Worm (Caenorhabditis elegans): Measurements from ENCODE around the gene flp-1.
A peak's percentile ranks its signal among the peaks of the same experiment; 100 is the strongest.

Gene flp-1

DNA sequence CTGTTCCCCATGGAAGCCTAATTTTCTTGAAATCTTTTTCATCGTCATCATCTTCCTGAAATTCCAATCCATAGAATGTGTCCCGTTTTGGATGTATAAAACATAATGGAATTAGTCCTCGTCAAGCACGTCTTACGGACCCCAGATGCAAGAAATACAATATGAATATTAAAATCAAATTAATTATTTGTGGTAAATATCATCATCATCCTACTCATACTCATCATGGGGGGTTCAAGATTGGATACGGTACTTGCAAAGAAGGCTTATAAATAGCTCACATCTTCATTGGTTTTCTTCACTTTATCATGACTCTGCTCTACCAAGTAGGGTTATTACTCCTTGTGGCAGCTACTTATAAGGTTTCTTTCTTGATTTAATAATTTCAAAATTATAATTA, at the start of gene flp-1:
Gene flp-1, plus strand, starts transcription at position 301 of the 400 bp plus-strand sequence.
- TF ChIP-seq F49E8.2 (tag; optimal IDR thresholded peaks at IDR 0.05; ENCODE audit: insufficient read depth) (no peak), ceh-91 (GFP tag; IDR thresholded peaks at IDR 0.05) (no peak), rpc-1 (optimal IDR thresholded peaks at IDR 0.05) (no peak), rpc-1 (tag; optimal IDR thresholded peaks at IDR 0.05) (no peak), madf-8 (GFP tag; conservative IDR thresholded peaks at IDR 0.05) (no peak)

DNA sequence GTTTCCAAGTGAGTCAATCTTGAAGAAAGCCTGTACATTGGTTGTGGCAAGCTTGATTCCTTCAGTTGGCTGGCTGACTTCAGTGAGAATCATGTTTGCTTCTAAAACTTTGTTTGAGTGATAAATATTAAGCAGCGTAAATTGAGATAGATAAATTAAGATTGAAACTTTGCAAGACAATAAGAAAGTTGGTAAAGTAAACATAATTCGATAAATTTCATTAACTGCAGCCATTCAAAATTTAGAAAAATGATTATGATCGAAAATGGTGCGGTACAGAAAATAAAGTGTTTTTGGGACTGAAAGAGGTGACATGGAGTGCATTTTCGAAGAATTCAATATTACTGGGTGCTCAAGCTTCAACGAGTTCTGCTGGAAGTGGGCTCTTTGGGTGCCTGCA, 49.0 kb upstream of the flp-1 start, which contains the start of gene icln-1:
Gene icln-1, minus strand, starts transcription at position 101 of the 400 bp plus-strand sequence.
- TF ChIP-seq attf-6 (GFP tag; IDR thresholded peaks at IDR 0.05) (0 out of 2 replicates have a peak, but pooled peaks have one; percentile 35), xnd-1 (tag; optimal IDR thresholded peaks at IDR 0.05) (no peak), madf-6 (GFP tag; IDR thresholded peaks at IDR 0.05) (peak; percentile 44; the same call in 1 of the 2 replicates)

DNA sequence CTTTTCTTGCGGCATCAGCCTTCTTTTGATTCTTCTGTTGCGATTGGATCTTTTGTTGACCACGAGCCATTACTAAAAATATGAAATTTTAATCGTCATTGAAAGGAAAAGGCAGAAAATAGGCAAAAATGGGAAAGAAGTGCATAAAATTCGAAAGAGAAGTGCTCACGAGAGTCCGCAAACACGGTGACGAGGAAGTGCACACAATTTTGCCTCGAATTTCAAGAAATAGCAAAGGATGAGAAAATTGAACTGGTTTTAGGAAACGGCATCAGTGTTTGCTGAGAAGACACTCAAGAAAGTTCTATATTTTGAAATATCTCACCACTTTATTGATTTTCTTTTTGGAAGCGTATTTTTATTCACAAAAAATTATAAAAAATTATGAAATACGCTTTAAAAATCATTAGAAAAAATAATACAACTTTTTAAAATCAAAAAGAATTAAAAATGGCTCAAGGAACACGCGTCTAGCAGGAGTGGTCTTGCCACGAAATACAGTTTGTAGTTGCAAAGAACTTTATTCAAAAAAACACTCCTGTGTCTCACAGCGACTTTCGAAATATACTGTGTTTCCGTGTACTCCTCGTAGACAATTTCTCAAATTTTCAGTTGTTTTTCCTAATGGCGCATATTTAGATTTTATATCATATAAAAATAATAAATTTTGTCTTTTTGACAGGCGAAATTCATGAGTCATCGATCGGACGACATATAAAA, 48.2 kb upstream of the flp-1 start, which contains the start of the genes znf-706 and cpna-3:
Gene znf-706, minus strand, starts transcription at position 72 of the 720 bp plus-strand sequence.
Gene cpna-3, plus strand, starts transcription at position 683 of the 720 bp plus-strand sequence.
- TF ChIP-seq snpc-3.4 (tag; optimal IDR thresholded peaks at IDR 0.05): peak; percentile 32
- no peak for TF ChIP-seq gei-17 (GFP tag; optimal IDR thresholded peaks at IDR 0.05)
- peak; percentile 32 for TF ChIP-seq efl-1 (GFP tag; optimal IDR thresholded peaks at IDR 0.05)
- peak; percentile 81 for TF ChIP-seq madf-6 (GFP tag; IDR thresholded peaks at IDR 0.05)
- TF ChIP-seq lin-54 (GFP tag; optimal IDR thresholded peaks at IDR 0.05): peak; percentile 57
- no peak for TF ChIP-seq pbrm-1 (GFP tag; IDR thresholded peaks at IDR 0.05)
- peak; percentile 60 for TF ChIP-seq F49E8.2 (tag; optimal IDR thresholded peaks at IDR 0.05; ENCODE audit: insufficient read depth)
- TF ChIP-seq ztf-25 (GFP tag; IDR thresholded peaks at IDR 0.05): no peak
- TF ChIP-seq snpc-4 (GFP tag; optimal IDR thresholded peaks at IDR 0.05): no peak
- TF ChIP-seq snpc-4 (tag; optimal IDR thresholded peaks at IDR 0.05): peak in 2 of 4 experiments; percentile 21 to 62
- TF ChIP-seq F23B12.7 (tag; optimal IDR thresholded peaks at IDR 0.05; ENCODE audit: insufficient read depth): peak; percentile 36
- no peak for TF ChIP-seq lin-40 (tag; optimal IDR thresholded peaks at IDR 0.05)
- TF ChIP-seq xnd-1 (tag; optimal IDR thresholded peaks at IDR 0.05): peak; percentile 35
- TF ChIP-seq snpc-1.3 (tag; optimal IDR thresholded peaks at IDR 0.05; ENCODE audit: insufficient read depth): peak; percentile 69
- peak; percentile 37 for TF ChIP-seq tbp1 (GFP tag; optimal IDR thresholded peaks at IDR 0.05)
- peak; percentile 61 for TF ChIP-seq madf-8 (GFP tag; conservative IDR thresholded peaks at IDR 0.05)
- TF ChIP-seq ceh-91 (GFP tag; IDR thresholded peaks at IDR 0.05): peak; percentile 73
- TF ChIP-seq F33H1.4 (GFP tag; IDR thresholded peaks at IDR 0.05): peak; percentile 88
- TF ChIP-seq cebp-1 (GFP tag; IDR thresholded peaks at IDR 0.05): no peak
- peak; percentile 42 for TF ChIP-seq cebp-1 (tag; optimal IDR thresholded peaks at IDR 0.05)
- peak; percentile 91 for TF ChIP-seq lsl-1 (GFP tag; optimal IDR thresholded peaks at IDR 0.05)

DNA sequence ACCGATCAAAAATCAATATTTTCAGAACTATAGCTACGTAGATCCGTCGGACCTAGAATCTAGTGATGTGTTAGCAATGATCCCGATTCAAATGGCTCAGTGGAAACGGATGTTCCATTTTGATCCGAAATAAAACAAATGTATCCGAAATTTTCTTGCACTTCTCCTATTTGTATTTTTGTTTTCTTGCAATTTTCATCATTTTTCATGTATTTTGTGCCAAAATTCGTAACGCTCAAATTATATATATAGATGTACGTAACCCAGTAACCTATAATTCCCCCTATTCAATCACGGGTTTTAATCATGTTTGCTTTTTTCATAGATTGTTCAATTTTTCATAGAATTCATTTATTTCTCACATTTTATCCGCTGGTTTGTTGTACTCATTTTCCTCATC, 45.6 kb upstream of the flp-1 start, which contains the start of gene gldi-10:
Gene gldi-10, plus strand, starts transcription at position 301 of the 400 bp plus-strand sequence.
- no peak for TF ChIP-seq lag-1 (GFP tag; IDR thresholded peaks at IDR 0.05)
- TF ChIP-seq lin-54 (GFP tag; optimal IDR thresholded peaks at IDR 0.05): no peak
- TF ChIP-seq attf-6 (GFP tag; IDR thresholded peaks at IDR 0.05): no peak
- TF ChIP-seq nhr-27 (tag; optimal IDR thresholded peaks at IDR 0.05): no peak
- TF ChIP-seq lir-1 (GFP tag; conservative IDR thresholded peaks at IDR 0.05): no peak
- no peak for TF ChIP-seq hrde-1 (tag; optimal IDR thresholded peaks at IDR 0.05; ENCODE audit: borderline replicate concordance)
- no peak for TF ChIP-seq mes-4 (tag; optimal IDR thresholded peaks at IDR 0.05)
- TF ChIP-seq nhr-179 (tag; optimal IDR thresholded peaks at IDR 0.05): no peak
- TF ChIP-seq ztf-26 (tag; optimal IDR thresholded peaks at IDR 0.05): no peak
- no peak for TF ChIP-seq madf-10 (tag; optimal IDR thresholded peaks at IDR 0.05)
